Worm (Caenorhabditis elegans) whole organism, early embryonic: ENCODE results near the gene D1086.5.

Experiments
- B0310.2 ChIP-seq: sonication (generic microtip); optimal IDR thresholded peaks from 2 replicates; lab custom pipeline; 2016; ENCODE audit warnings: mild to moderate bottlenecking, missing genetic modification characterization, missing compliant biosample characterization
- F13C5.2 ChIP-seq: sonication (generic microtip); optimal IDR thresholded peaks from 2 replicates; lab custom pipeline; 2017; ENCODE audit warnings: mild to moderate bottlenecking, missing genetic modification characterization, inconsistent platforms, missing compliant biosample characterization
- aly-1 ChIP-seq: sonication (generic microtip); optimal IDR thresholded peaks from 2 replicates; lab custom pipeline; 2016; ENCODE audit warnings: missing genetic modification characterization, missing compliant biosample characterization
- ama-1 ChIP-seq: fragments of 150-350 bp; optimal IDR thresholded peaks from 2 replicates; lab custom pipeline; 2014
- ceh-13 ChIP-seq: fragments of 200-800 bp; sonication (Bioruptor generic); optimal IDR thresholded peaks from 2 replicates; lab custom pipeline; 2018; ENCODE audit warnings: mild to moderate bottlenecking, missing genetic modification characterization, missing compliant biosample characterization
- flt-1 ChIP-seq: fragments of 200-800 bp; sonication (Bioruptor generic); IDR thresholded peaks from 2 replicates; pipeline ENCODE4 v1.3.6; 2022; ENCODE audit warnings: missing genetic modification characterization, missing compliant biosample characterization
- hmg-4 ChIP-seq: fragments of 200-800 bp; sonication (Bioruptor generic); optimal IDR thresholded peaks from 2 replicates; lab custom pipeline; 2018; ENCODE audit warnings: mild to moderate bottlenecking, missing genetic modification characterization, missing compliant biosample characterization
- hnd-1 ChIP-seq: sonication (generic microtip); optimal IDR thresholded peaks from 2 replicates; lab custom pipeline; 2016; ENCODE audit warnings: missing genetic modification characterization, missing compliant biosample characterization
- pes-1 ChIP-seq: fragments of 200-800 bp; sonication (Bioruptor generic); IDR thresholded peaks from 2 replicates; pipeline ENCODE4 v1.3.6; 2022; ENCODE audit warnings: missing genetic modification reagents, missing genetic modification characterization, missing compliant biosample characterization
- scrt-1 ChIP-seq: fragments of 200-800 bp; sonication (Bioruptor generic); IDR thresholded peaks from 2 replicates; pipeline ENCODE4 v1.3.6; 2022; ENCODE audit warnings: missing genetic modification characterization, missing compliant biosample characterization
- sea-1 ChIP-seq: fragments of 200-800 bp; sonication (Bioruptor generic); conservative IDR thresholded peaks from 2 replicates; pipeline ENCODE4 v1.3.6; 2022; ENCODE audit warnings: missing genetic modification characterization, missing compliant biosample characterization
- tbx-37 ChIP-seq: fragments of 200-800 bp; sonication (Bioruptor generic); conservative IDR thresholded peaks from 2 replicates; pipeline ENCODE4 v1.3.6; 2022; ENCODE audit warnings: missing genetic modification reagents, missing genetic modification characterization, missing compliant biosample characterization

DNA sequence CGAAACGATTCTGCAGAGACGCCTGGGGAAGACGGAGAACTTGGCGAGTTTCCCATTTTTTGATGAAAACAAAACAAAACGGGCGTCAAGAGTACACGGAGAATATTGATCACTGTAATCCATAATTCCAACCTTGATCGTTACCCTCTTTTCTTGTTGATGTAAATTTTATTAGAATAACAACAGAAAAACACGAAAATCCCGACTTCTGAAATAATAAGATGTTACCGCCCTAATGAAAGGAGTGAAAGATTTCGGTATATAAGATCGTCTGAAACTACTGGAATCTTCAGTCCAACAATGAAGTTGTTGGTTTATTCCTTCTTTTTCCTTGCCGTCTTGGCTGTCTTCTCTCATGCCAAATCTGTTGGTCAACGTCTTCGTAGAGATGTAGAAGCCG is 13.8 kb upstream of the D1086.5 start, which contains the start of gene D1086.9:
- TF ChIP-seq B0310.2 (tag; lab: Kevin White, UChicago) (no peak), F13C5.2 (tag; lab: Kevin White, UChicago) (no peak), sea-1 (no peak), tbx-37 (GFP tag; lab: Robert Waterston, UW) (no peak), ama-1 (lab: Kevin White, UChicago) (no peak), aly-1 (tag; lab: Kevin White, UChicago) (no peak), flt-1 (GFP tag; lab: Robert Waterston, UW) (no peak), scrt-1 (GFP tag; lab: Robert Waterston, UW) (no peak), hmg-4 (GFP tag; lab: Kevin White, UChicago) (no peak), hnd-1 (tag; lab: Kevin White, UChicago) (no peak), pes-1 (no peak), ceh-13 (GFP tag; lab: Kevin White, UChicago) (no peak)
